Fruit fly (Drosophila melanogaster) whole organism, embryonic: ENCODE results near the gene CG9691.
A peak's percentile ranks its signal among the peaks of the same experiment; 100 is the strongest.

Experiments
- Adf1 ChIP-seq: fragments of 200-800 bp; sonication (Bioruptor generic); IDR thresholded peaks from 2 replicates; pipeline ENCODE4 v1.3.6; 2022; ENCODE audit warnings: missing biosample characterization, missing genetic modification characterization
- Bgb ChIP-seq: fragments of 200-800 bp; sonication (Bioruptor generic); IDR thresholded peaks from 2 replicates; pipeline ENCODE4 v1.3.6; 2022; ENCODE audit warnings: missing biosample characterization, missing genetic modification characterization; ENCODE audit not compliant: partially characterized antibody
- CG10147 ChIP-seq: fragments of 200-800 bp; sonication (Bioruptor generic); optimal IDR thresholded peaks from 2 replicates; lab custom pipeline; 2019; ENCODE audit warnings: missing biosample characterization, mild to moderate bottlenecking, missing genetic modification characterization, moderate library complexity
- CG11456 ChIP-seq: fragments of 200-800 bp; sonication (Bioruptor generic); IDR thresholded peaks from 3 replicates; pipeline ENCODE4 v1.3.6; 2022; ENCODE audit warnings: missing biosample characterization, missing genetic modification characterization
- CG12155 ChIP-seq: fragments of 200-800 bp; sonication (Bioruptor generic); optimal IDR thresholded peaks from 3 replicates; lab custom pipeline; 2016; ENCODE audit warnings: missing biosample characterization, missing genetic modification characterization
- CG12769 ChIP-seq: fragments of 200-800 bp; sonication (Bioruptor generic); optimal IDR thresholded peaks from 2 replicates; lab custom pipeline; 2019; ENCODE audit warnings: missing biosample characterization, mild to moderate bottlenecking, missing genetic modification characterization, moderate library complexity
- CG12942 ChIP-seq: fragments of 200-800 bp; sonication (Bioruptor generic); optimal IDR thresholded peaks from 3 replicates; lab custom pipeline; 2016; ENCODE audit warnings: missing biosample characterization, missing genetic modification characterization
- CG14050 ChIP-seq: fragments of 200-800 bp; sonication (Bioruptor generic); IDR thresholded peaks from 3 replicates; pipeline ENCODE4 v1.3.6; 2022; ENCODE audit warnings: missing biosample characterization, missing genetic modification characterization
- CG17359 ChIP-seq: fragments of 200-800 bp; sonication (Bioruptor generic); optimal IDR thresholded peaks from 3 replicates; lab custom pipeline; 2018; ENCODE audit warnings: missing biosample characterization, mild to moderate bottlenecking, missing genetic modification characterization, moderate library complexity
- CG17385 ChIP-seq: fragments of 200-800 bp; sonication (Bioruptor generic); optimal IDR thresholded peaks from 3 replicates; lab custom pipeline; 2018; ENCODE audit warnings: missing biosample characterization, mild to moderate bottlenecking, missing genetic modification characterization
- CG18011 ChIP-seq: fragments of 200-800 bp; sonication (Bioruptor generic); optimal IDR thresholded peaks from 2 replicates; lab custom pipeline; 2017; ENCODE audit warnings: missing biosample characterization, missing genetic modification characterization, mild to moderate bottlenecking, moderate library complexity, missing genotype
- CG2678 ChIP-seq: fragments of 200-800 bp; sonication (Bioruptor generic); optimal IDR thresholded peaks from 3 replicates; lab custom pipeline; 2019; ENCODE audit warnings: missing biosample characterization, mild to moderate bottlenecking, missing genetic modification characterization, moderate library complexity
- CG32532 ChIP-seq: fragments of 200-800 bp; sonication (Bioruptor generic); IDR thresholded peaks from 2 replicates; pipeline ENCODE4 v1.3.6; 2022; ENCODE audit warnings: missing biosample characterization, missing genetic modification characterization
- CG3407 ChIP-seq: fragments of 200-800 bp; sonication (Bioruptor generic); optimal IDR thresholded peaks from 2 replicates; lab custom pipeline; 2018; ENCODE audit warnings: missing biosample characterization, mild to moderate bottlenecking, missing genetic modification characterization
- CG34376 ChIP-seq: fragments of 200-800 bp; sonication (Bioruptor generic); optimal IDR thresholded peaks from 2 replicates; lab custom pipeline; 2018; ENCODE audit warnings: missing biosample characterization, mild to moderate bottlenecking, missing genetic modification characterization
- CG4404 ChIP-seq: fragments of 200-800 bp; sonication (Bioruptor generic); IDR thresholded peaks from 2 replicates; pipeline ENCODE4 v1.3.6; 2022; ENCODE audit warnings: missing biosample characterization, missing genetic modification characterization
- CG6175 ChIP-seq: fragments of 200-800 bp; sonication (Bioruptor generic); IDR thresholded peaks from 3 replicates; pipeline ENCODE4 v1.3.6; 2022; ENCODE audit warnings: missing biosample characterization, missing genetic modification characterization
- CG6813 ChIP-seq: fragments of 200-800 bp; sonication (Bioruptor generic); optimal IDR thresholded peaks from 2 replicates; lab custom pipeline; 2017; ENCODE audit warnings: missing biosample characterization, missing genetic modification characterization, mild to moderate bottlenecking, moderate library complexity, missing genetic modification reagents
- CG8290 ChIP-seq, 3 experiments: fragments of 200-800 bp; sonication (Bioruptor generic); optimal IDR thresholded peaks; 2 replicates each; lab custom pipeline; 2016 to 2019; ENCODE audit warnings: missing biosample characterization in 3 of 3, missing genetic modification characterization in 3 of 3, mild to moderate bottlenecking in 2 of 3, moderate library complexity in 1 of 3
- CG9932 ChIP-seq: fragments of 200-800 bp; sonication (Bioruptor generic); IDR thresholded peaks from 2 replicates; pipeline ENCODE4 v1.3.6; 2022; ENCODE audit warnings: missing biosample characterization, missing genetic modification characterization
- CTCF ChIP-seq: fragments of 200-800 bp; sonication (Bioruptor generic); optimal IDR thresholded peaks from 2 replicates; lab custom pipeline; 2017; ENCODE audit warnings: missing biosample characterization, mild to moderate bottlenecking, missing genetic modification characterization, moderate library complexity
- D19A ChIP-seq: fragments of 200-800 bp; optimal IDR thresholded peaks from 3 replicates; lab custom pipeline; 2019; ENCODE audit warnings: missing biosample characterization, mild to moderate bottlenecking, missing genetic modification characterization, moderate library complexity
- Elba2 ChIP-seq: fragments of 200-800 bp; sonication (Bioruptor generic); optimal IDR thresholded peaks from 3 replicates; lab custom pipeline; 2016; ENCODE audit warnings: missing biosample characterization, missing genetic modification characterization
- Ets65A ChIP-seq: fragments of 200-800 bp; sonication (Bioruptor generic); peaks from one replicate; lab custom pipeline; 2016; ENCODE audit warnings: missing biosample characterization, missing genetic modification characterization
- Fer1 ChIP-seq: fragments of 200-800 bp; sonication (Bioruptor generic); optimal IDR thresholded peaks from 2 replicates; lab custom pipeline; 2017; ENCODE audit warnings: missing biosample characterization, mild to moderate bottlenecking, missing genetic modification characterization
- HLH54F ChIP-seq: fragments of 200-800 bp; sonication (Bioruptor generic); optimal IDR thresholded peaks from 3 replicates; lab custom pipeline; 2016; ENCODE audit warnings: missing biosample characterization, missing genetic modification characterization
- Hey ChIP-seq: fragments of 200-800 bp; sonication (Bioruptor generic); optimal IDR thresholded peaks from 3 replicates; lab custom pipeline; 2018; ENCODE audit warnings: missing biosample characterization, mild to moderate bottlenecking, missing genetic modification characterization
- Hmr ChIP-seq: fragments of 200-800 bp; sonication (Bioruptor generic); optimal IDR thresholded peaks from 3 replicates; lab custom pipeline; 2017; ENCODE audit warnings: mild to moderate bottlenecking, missing biosample characterization, missing genetic modification reagents, missing genetic modification characterization
- Hr39 ChIP-seq: fragments of >200 bp; optimal IDR thresholded peaks from 2 replicates; lab custom pipeline; 2017
- Hsf ChIP-seq: fragments of 200-800 bp; sonication (Bioruptor generic); optimal IDR thresholded peaks from 3 replicates; lab custom pipeline; 2016; ENCODE audit warnings: missing biosample characterization, missing genetic modification characterization
- Lim3 ChIP-seq: fragments of 200-800 bp; sonication (Bioruptor generic); IDR thresholded peaks from 2 replicates; pipeline ENCODE4 v1.3.6; 2022; ENCODE audit warnings: missing biosample characterization, missing genetic modification characterization
- Nf-YB ChIP-seq: fragments of 200-800 bp; sonication (Bioruptor generic); optimal IDR thresholded peaks from 3 replicates; lab custom pipeline; 2019; ENCODE audit warnings: missing biosample characterization, mild to moderate bottlenecking, missing genetic modification characterization, moderate library complexity
- Taf1 ChIP-seq: fragments of 200-800 bp; sonication (Bioruptor generic); IDR thresholded peaks from 2 replicates; pipeline ENCODE4 v1.3.6; 2022; ENCODE audit warnings: missing biosample characterization, missing genetic modification characterization
- Tbp ChIP-seq: fragments of >200 bp; optimal IDR thresholded peaks from 2 replicates; lab custom pipeline; 2018; ENCODE audit warnings: missing biosample characterization, missing genetic modification characterization
- ase ChIP-seq: fragments of 200-800 bp; sonication (Bioruptor generic); IDR thresholded peaks from 3 replicates; pipeline ENCODE4 v1.3.6; 2022; ENCODE audit warnings: missing biosample characterization, missing genetic modification characterization
- cato ChIP-seq: fragments of 200-800 bp; sonication (Bioruptor generic); optimal IDR thresholded peaks from 2 replicates; lab custom pipeline; 2016; ENCODE audit warnings: missing biosample characterization, missing genetic modification characterization, borderline replicate concordance
- ci ChIP-seq: fragments of 200-800 bp; sonication (Bioruptor generic); IDR thresholded peaks from 3 replicates; pipeline ENCODE4 v1.3.6; 2022; ENCODE audit warnings: missing biosample characterization, missing genetic modification characterization
- gt ChIP-seq: fragments of 200-800 bp; sonication (Bioruptor generic); IDR thresholded peaks from 2 replicates; pipeline ENCODE4 v1.3.6; 2022; ENCODE audit warnings: missing biosample characterization, missing genetic modification characterization
- mirr ChIP-seq: fragments of 200-800 bp; sonication (Bioruptor generic); optimal IDR thresholded peaks from 3 replicates; lab custom pipeline; 2018; ENCODE audit warnings: missing biosample characterization, mild to moderate bottlenecking, missing genetic modification characterization
- org-1 ChIP-seq: fragments of 200-800 bp; sonication (Bioruptor generic); optimal IDR thresholded peaks from 2 replicates; lab custom pipeline; 2017; ENCODE audit warnings: missing biosample characterization, missing genetic modification characterization
- pfk ChIP-seq: fragments of 200-800 bp; sonication (Bioruptor generic); optimal IDR thresholded peaks from 2 replicates; lab custom pipeline; 2018; ENCODE audit warnings: missing biosample characterization, mild to moderate bottlenecking, missing genetic modification characterization, moderate library complexity
- row ChIP-seq: fragments of 200-800 bp; sonication (Bioruptor generic); IDR thresholded peaks from 3 replicates; pipeline ENCODE4 v1.3.6; 2022; ENCODE audit warnings: missing biosample characterization, missing genetic modification characterization
- sd ChIP-seq: fragments of 200-800 bp; sonication (Bioruptor generic); optimal IDR thresholded peaks from 3 replicates; lab custom pipeline; 2018; ENCODE audit warnings: missing biosample characterization, mild to moderate bottlenecking, missing genetic modification characterization, moderate library complexity
- sens ChIP-seq: fragments of 200-800 bp; sonication (Bioruptor generic); peaks from one replicate; lab custom pipeline; 2016; ENCODE audit warnings: missing biosample characterization, missing genetic modification characterization
- seq ChIP-seq: fragments of 200-800 bp; sonication (Bioruptor generic); IDR thresholded peaks from 2 replicates; pipeline ENCODE4 v1.3.6; 2022; ENCODE audit warnings: missing biosample characterization, missing genetic modification characterization
- shn ChIP-seq: fragments of 200-800 bp; sonication (Bioruptor generic); optimal IDR thresholded peaks from 3 replicates; lab custom pipeline; 2016; ENCODE audit warnings: missing biosample characterization, missing genetic modification characterization
- ssp ChIP-seq: fragments of 200-800 bp; sonication (Bioruptor generic); IDR thresholded peaks from 2 replicates; pipeline ENCODE4 v1.3.6; 2022; ENCODE audit warnings: missing biosample characterization, missing genetic modification characterization
- sug ChIP-seq: fragments of 200-800 bp; optimal IDR thresholded peaks from 2 replicates; lab custom pipeline; 2019; ENCODE audit warnings: missing biosample characterization, mild to moderate bottlenecking, missing genetic modification characterization, moderate library complexity

The CG9691 gene

DNA sequence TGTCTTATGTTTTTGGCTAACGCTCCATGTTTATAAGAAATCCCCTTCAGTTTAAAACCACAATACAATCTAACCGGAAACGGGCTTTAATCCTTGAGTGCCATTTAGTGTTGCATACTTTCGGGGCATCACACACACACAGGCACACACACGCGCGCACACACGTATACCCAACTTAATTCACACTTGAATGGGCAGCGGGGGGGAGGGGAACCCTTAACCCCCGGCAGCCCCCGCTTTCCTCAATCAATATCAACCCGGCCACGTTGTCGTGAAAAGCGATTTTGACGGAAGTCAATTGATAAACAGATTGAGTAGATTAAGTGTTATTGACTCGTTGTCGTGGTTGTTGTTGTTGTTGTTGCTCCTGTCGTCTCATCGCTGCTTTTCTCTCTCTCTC is 36.7 kb upstream of the CG9691 start:
- peak; percentile 74 for TF ChIP-seq Hr39 (lab: Kevin White, UChicago)
- no peak for TF ChIP-seq CG11456
- TF ChIP-seq, all 482 proteins: peak for 1

DNA sequence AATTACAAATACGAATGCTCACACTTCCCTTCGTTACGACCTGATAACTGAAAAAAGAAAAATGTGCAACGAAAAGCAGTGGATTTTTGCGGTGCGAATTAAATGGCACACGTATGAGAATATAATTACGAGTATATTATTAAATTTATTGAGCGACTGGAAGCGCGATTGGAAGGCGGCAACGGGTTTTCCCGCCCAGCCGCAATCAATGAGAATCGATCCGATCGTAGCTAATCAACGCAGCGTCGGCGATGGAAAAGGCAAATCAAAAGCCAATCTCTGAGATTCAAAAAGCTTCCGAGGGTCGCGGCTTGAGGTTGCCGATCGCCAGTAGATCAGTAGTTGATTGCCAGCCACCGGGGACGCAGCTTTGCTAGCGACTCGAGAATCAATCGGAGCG is 19.4 kb upstream of the CG9691 start, which contains the start of gene Ser7:
Ser7 (plus strand) TSS at position 352 of the 400 bp plus-strand sequence.
- TF ChIP-seq CG3407 (GFP tag; lab: Kevin White, UChicago) (no peak), Elba2 (GFP tag; lab: Kevin White, UChicago) (no peak), org-1 (no peak), shn (GFP tag; lab: Kevin White, UChicago) (no peak), ssp (GFP tag; lab: Robert Waterston, UW) (no peak), CG10147 (GFP tag; lab: Kevin White, UChicago) (no peak), CG12942 (GFP tag; lab: Kevin White, UChicago) (no peak), ci (GFP tag; lab: Robert Waterston, UW) (no peak), cato (GFP tag; lab: Kevin White, UChicago) (no peak), Lim3 (GFP tag; lab: Robert Waterston, UW) (no peak), gt (no peak), CG17385 (GFP tag; lab: Kevin White, UChicago) (no peak), CG9932 (no peak), Tbp (GFP tag; lab: Kevin White, UChicago) (no peak), CG12155 (no peak), CG6813 (GFP tag; lab: Kevin White, UChicago) (no peak), CG17359 (tag; lab: Kevin White, UChicago) (no peak)

DNA sequence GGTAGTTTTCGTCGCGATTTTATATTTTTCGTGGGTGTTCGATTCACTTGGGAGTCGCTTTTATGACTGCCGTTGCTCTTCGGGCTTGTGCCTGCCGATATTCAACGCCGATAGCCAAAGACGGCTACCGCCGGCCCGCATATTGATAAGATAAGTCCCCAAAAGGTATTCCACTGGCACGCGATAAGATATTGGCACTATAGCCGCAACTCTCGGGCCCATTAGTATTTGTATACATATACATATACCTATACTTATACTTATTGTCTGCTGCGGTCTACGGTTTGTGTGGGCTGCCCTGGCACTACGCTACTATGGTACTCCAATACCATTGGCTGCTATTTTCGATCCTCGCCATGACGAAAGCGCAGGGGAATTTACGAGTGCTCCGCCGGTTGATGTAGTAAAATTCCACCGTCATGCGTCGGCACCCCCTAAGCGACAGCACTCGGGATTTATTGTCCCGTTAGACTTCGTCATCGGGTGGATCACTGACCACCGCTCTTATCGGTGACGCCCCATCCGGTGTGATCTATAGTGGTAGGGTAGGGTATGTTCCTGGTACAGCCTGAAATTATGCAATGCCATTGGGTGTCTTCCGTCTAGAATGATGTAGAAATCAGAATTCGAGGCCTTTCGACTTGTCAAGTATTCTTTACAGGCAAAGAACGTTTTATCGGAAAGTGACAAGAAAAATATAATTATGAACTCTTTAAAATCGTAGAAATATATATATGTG is 15.6 kb upstream of the CG9691 start, which contains the start of gene CG45060:
CG45060 (minus strand) TSS at position 59 of the 739 bp plus-strand sequence.
- TF ChIP-seq Nf-YB (GFP tag; lab: Kevin White, UChicago) (peak; percentile 82), ase (GFP tag; lab: Robert Waterston, UW) (no peak), CG18011 (GFP tag; lab: Kevin White, UChicago) (no peak), CG4404 (GFP tag; lab: Robert Waterston, UW) (no peak), CG6175 (0 out of 3 replicates have a peak, but pooled peaks have one; percentile 28), CG34376 (GFP tag; lab: Kevin White, UChicago) (peak; percentile 28), sd (tag; lab: Kevin White, UChicago) (peak; percentile 99), Fer1 (GFP tag; lab: Kevin White, UChicago) (peak; percentile 15), CG14050 (GFP tag; lab: Robert Waterston, UW) (no peak), Ets65A (GFP tag; lab: Kevin White, UChicago) (no peak), Hey (tag; lab: Kevin White, UChicago) (peak; percentile 91), Adf1 (GFP tag; lab: Robert Waterston, UW) (peak; percentile 39; the same call in 1 of the 2 replicates), CG32532 (peak; percentile 30; the same call in 1 of the 2 replicates), sug (tag; lab: Kevin White, UChicago) (peak; percentile 95), pfk (GFP tag; lab: Kevin White, UChicago) (peak; percentile 9), Hsf (no peak), mirr (GFP tag; lab: Kevin White, UChicago) (peak; percentile 38), seq (GFP tag; lab: Robert Waterston, UW) (no peak), Taf1 (GFP tag; lab: Robert Waterston, UW) (no peak), CG12769 (peak; percentile 85), row (GFP tag; lab: Robert Waterston, UW) (0 out of 3 replicates have a peak, but pooled peaks have one; percentile 8), CG8290 (GFP tag; optimal IDR thresholded peaks at IDR 0.05; lab: Kevin White, UChicago) (no peak), CG8290 (tag; optimal IDR thresholded peaks at IDR 0.05; lab: Kevin White, UChicago) (peak in 1 of 2 experiments; percentile 33), Hmr (no peak), HLH54F (GFP tag; lab: Kevin White, UChicago) (no peak), Bgb (GFP tag; lab: Robert Waterston, UW) (0 out of 2 replicates have a peak, but pooled peaks have one; percentile 17), CG2678 (tag; lab: Kevin White, UChicago) (peak; percentile 4), sens (GFP tag; lab: Kevin White, UChicago) (peak; percentile 65), D19A (tag; lab: Kevin White, UChicago) (peak; percentile 47), CTCF (GFP tag; lab: Kevin White, UChicago) (peak; percentile 10)
